Fruit fly (Drosophila melanogaster) whole organism, pupa: Measurements from ENCODE around the gene sti.
A peak's percentile ranks its signal among the peaks of the same experiment; 100 is the strongest.

Source experiments
- CG14655 ChIP-seq: fragments of 200-800 bp; sonication (Bioruptor generic); optimal IDR thresholded peaks from 3 replicates; lab custom pipeline; 2017; ENCODE audit warnings: mild to moderate bottlenecking, missing biosample characterization, missing genetic modification reagents, missing genetic modification characterization
- CG15710 ChIP-seq: fragments of 200-800 bp; sonication (Bioruptor generic); optimal IDR thresholded peaks from 2 replicates; lab custom pipeline; 2018; ENCODE audit warnings: missing biosample characterization, mild to moderate bottlenecking, missing genetic modification characterization, moderate library complexity
- CG17806 ChIP-seq: fragments of 200-800 bp; sonication (Bioruptor generic); optimal IDR thresholded peaks from 2 replicates; lab custom pipeline; 2018; ENCODE audit warnings: missing biosample characterization, mild to moderate bottlenecking, missing genetic modification characterization, moderate library complexity
- CG32121 ChIP-seq: fragments of 200-800 bp; sonication (Bioruptor generic); IDR thresholded peaks from 2 replicates; pipeline ENCODE4 v1.3.6; 2022; ENCODE audit warnings: missing biosample characterization, missing genetic modification characterization
- CG8301 ChIP-seq: fragments of 200-800 bp; sonication (Bioruptor generic); optimal IDR thresholded peaks from 2 replicates; lab custom pipeline; 2018; ENCODE audit warnings: missing biosample characterization, mild to moderate bottlenecking, missing genetic modification characterization
- D1 ChIP-seq: fragments of 200-800 bp; sonication (Bioruptor generic); optimal IDR thresholded peaks from 2 replicates; lab custom pipeline; 2018; ENCODE audit warnings: missing biosample characterization, mild to moderate bottlenecking, missing genetic modification characterization, moderate library complexity
- EcR ChIP-seq: fragments of 200-800 bp; sonication (Bioruptor generic); optimal IDR thresholded peaks from 3 replicates; lab custom pipeline; 2019; ENCODE audit warnings: missing biosample characterization, missing genetic modification characterization, mild to moderate bottlenecking, moderate library complexity, missing genetic modification reagents
- Pif1B ChIP-seq: fragments of 200-800 bp; sonication (Bioruptor generic); optimal IDR thresholded peaks from 3 replicates; lab custom pipeline; 2016; ENCODE audit warnings: missing biosample characterization, missing genetic modification characterization

DNA sequence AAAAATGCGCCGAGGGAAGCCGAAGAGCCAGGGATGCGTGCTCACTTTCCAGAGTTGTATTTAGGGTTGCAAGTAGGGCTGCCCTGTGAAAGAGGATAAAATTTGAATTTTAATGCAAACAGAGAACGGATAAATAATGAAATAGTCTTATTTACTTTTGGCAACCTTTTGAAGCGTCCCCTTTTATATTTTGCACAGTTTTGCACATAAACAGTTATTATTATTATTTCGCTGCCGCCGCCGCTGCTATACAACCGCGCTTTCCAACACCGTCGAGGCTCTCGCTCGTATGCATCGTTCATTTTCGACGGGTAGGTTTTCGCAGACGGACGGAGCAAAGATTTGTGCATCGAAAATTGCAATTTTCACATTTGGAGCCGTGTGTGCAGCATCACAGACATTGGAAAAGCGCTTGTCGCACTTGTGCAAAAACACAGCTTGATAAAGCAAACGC lies at the start of gene sti, which contains the start of gene tral:
- TF ChIP-seq EcR (GFP tag; lab: Kevin White, UChicago): no peak
- peak; percentile 41; the same call in 1 of the 2 replicates for TF ChIP-seq CG32121 (GFP tag; lab: Robert Waterston, UW)
- no peak for TF ChIP-seq CG14655 (GFP tag; lab: Kevin White, UChicago)
- TF ChIP-seq CG15710 (tag; lab: Kevin White, UChicago): peak; percentile 68
- peak; percentile 54 for TF ChIP-seq CG17806
- no peak for TF ChIP-seq D1 (tag; lab: Kevin White, UChicago)
- no peak for TF ChIP-seq Pif1B (GFP tag; lab: Kevin White, UChicago)
- no peak for TF ChIP-seq CG8301
